Fruit fly (Drosophila melanogaster) whole organism, embryonic: Measurements from ENCODE around the gene CG44004.

Experiments
- Bgb ChIP-seq: fragments of 200-800 bp; sonication (Bioruptor generic); IDR thresholded peaks from 2 replicates; pipeline ENCODE4 v1.3.6; 2022; ENCODE audit warnings: missing biosample characterization, missing genetic modification characterization; ENCODE audit not compliant: partially characterized antibody
- CG10366 ChIP-seq: fragments of 200-800 bp; sonication (Bioruptor generic); IDR thresholded peaks from 2 replicates; pipeline ENCODE4 v1.3.6; 2022; ENCODE audit warnings: missing biosample characterization, missing genetic modification characterization
- CG10565 ChIP-seq: fragments of 200-800 bp; sonication (Bioruptor generic); optimal IDR thresholded peaks from 3 replicates; lab custom pipeline; 2016; ENCODE audit warnings: missing biosample characterization, mild to moderate bottlenecking, missing genetic modification characterization
- CG11504 ChIP-seq: fragments of 200-800 bp; sonication (Bioruptor generic); optimal IDR thresholded peaks from 3 replicates; lab custom pipeline; 2019; ENCODE audit warnings: missing biosample characterization, mild to moderate bottlenecking, missing genetic modification characterization, moderate library complexity
- CG15269 ChIP-seq: fragments of 200-800 bp; sonication (Bioruptor generic); optimal IDR thresholded peaks from 2 replicates; lab custom pipeline; 2018; ENCODE audit warnings: missing biosample characterization, mild to moderate bottlenecking, missing genetic modification characterization, moderate library complexity
- CG15601 ChIP-seq: fragments of 200-800 bp; sonication (Bioruptor generic); optimal IDR thresholded peaks from 3 replicates; lab custom pipeline; 2019; ENCODE audit warnings: missing biosample characterization, mild to moderate bottlenecking, missing genetic modification characterization, moderate library complexity
- CG17568 ChIP-seq: fragments of 200-800 bp; sonication (Bioruptor generic); optimal IDR thresholded peaks from 2 replicates; lab custom pipeline; 2018; ENCODE audit warnings: missing biosample characterization, mild to moderate bottlenecking, missing genetic modification characterization, moderate library complexity
- CG2889 ChIP-seq: fragments of 200-800 bp; sonication (Bioruptor generic); IDR thresholded peaks from 3 replicates; pipeline ENCODE4 v1.3.6; 2022; ENCODE audit warnings: missing biosample characterization, missing genetic modification characterization
- CG34376 ChIP-seq: fragments of 200-800 bp; sonication (Bioruptor generic); optimal IDR thresholded peaks from 2 replicates; lab custom pipeline; 2018; ENCODE audit warnings: missing biosample characterization, mild to moderate bottlenecking, missing genetic modification characterization
- CG6765 ChIP-seq: fragments of 200-800 bp; sonication (Bioruptor generic); optimal IDR thresholded peaks from 3 replicates; lab custom pipeline; 2017; ENCODE audit warnings: missing biosample characterization, mild to moderate bottlenecking, missing genetic modification characterization
- CG6791 ChIP-seq: fragments of 200-800 bp; sonication (Bioruptor generic); IDR thresholded peaks from 3 replicates; pipeline ENCODE4 v1.3.6; 2022; ENCODE audit warnings: missing biosample characterization, missing genetic modification characterization; ENCODE audit not compliant: partially characterized antibody
- CG7372 ChIP-seq: fragments of 200-800 bp; sonication (Bioruptor generic); IDR thresholded peaks from 2 replicates; pipeline ENCODE4 v1.3.6; 2022; ENCODE audit warnings: missing biosample characterization, missing genetic modification characterization
- CG7963 ChIP-seq: fragments of 200-800 bp; sonication (Bioruptor generic); IDR thresholded peaks from 3 replicates; pipeline ENCODE4 v1.3.6; 2022; ENCODE audit warnings: missing biosample characterization, missing genetic modification characterization; ENCODE audit not compliant: partially characterized antibody
- CG8089 ChIP-seq: fragments of 200-800 bp; sonication (Bioruptor generic); optimal IDR thresholded peaks from 3 replicates; lab custom pipeline; 2016; ENCODE audit warnings: missing biosample characterization, missing genetic modification characterization
- CHES-1-like ChIP-seq: fragments of 200-800 bp; sonication (Bioruptor generic); optimal IDR thresholded peaks from 2 replicates; lab custom pipeline; 2016; ENCODE audit warnings: missing biosample characterization, missing genetic modification characterization
- CrebB ChIP-seq: fragments of 200-800 bp; sonication (Bioruptor generic); optimal IDR thresholded peaks from 3 replicates; lab custom pipeline; 2018; ENCODE audit warnings: missing biosample characterization, mild to moderate bottlenecking, missing genetic modification characterization
- D19A ChIP-seq: fragments of 200-800 bp; optimal IDR thresholded peaks from 3 replicates; lab custom pipeline; 2019; ENCODE audit warnings: missing biosample characterization, mild to moderate bottlenecking, missing genetic modification characterization, moderate library complexity
- Dad ChIP-seq: fragments of 200-800 bp; sonication (Bioruptor generic); optimal IDR thresholded peaks from 3 replicates; lab custom pipeline; 2016; ENCODE audit warnings: missing biosample characterization, missing genetic modification characterization
- Dll ChIP-seq: fragments of 200-800 bp; sonication (Bioruptor generic); IDR thresholded peaks from 4 replicates; pipeline ENCODE4 v1.3.6; 2022; ENCODE audit warnings: missing biosample characterization, missing genetic modification characterization; ENCODE audit not compliant: partially characterized antibody
- Dp ChIP-seq: fragments of 200-800 bp; sonication (Bioruptor generic); optimal IDR thresholded peaks from 2 replicates; lab custom pipeline; 2018; ENCODE audit warnings: missing biosample characterization, mild to moderate bottlenecking, missing genetic modification characterization, moderate library complexity
- E2f2 ChIP-seq: fragments of 200-800 bp; sonication (Bioruptor generic); IDR thresholded peaks from 2 replicates; pipeline ENCODE4 v1.3.6; 2022; ENCODE audit warnings: missing biosample characterization, missing genetic modification characterization
- Meics ChIP-seq: fragments of 200-800 bp; sonication (Bioruptor generic); optimal IDR thresholded peaks from 2 replicates; lab custom pipeline; 2017; ENCODE audit warnings: missing biosample characterization, mild to moderate bottlenecking, missing genetic modification characterization
- NFAT ChIP-seq: fragments of 200-800 bp; sonication (Bioruptor generic); IDR thresholded peaks from 2 replicates; pipeline ENCODE4 v1.3.6; 2022; ENCODE audit warnings: missing biosample characterization, missing genetic modification characterization
- Optix ChIP-seq: fragments of 200-800 bp; sonication (Bioruptor generic); IDR thresholded peaks from 3 replicates; pipeline ENCODE4 v1.3.6; 2022; ENCODE audit warnings: missing biosample characterization, missing genetic modification characterization
- Pdp1 ChIP-seq, 2 experiments: fragments of 200-800 bp; sonication (Bioruptor generic); optimal IDR thresholded peaks; 3 replicates each; lab custom pipeline; 2016; ENCODE audit warnings: missing biosample characterization in 2 of 2, missing genetic modification characterization in 2 of 2, mild to moderate bottlenecking in 1 of 2, moderate library complexity in 1 of 2
- Scr ChIP-seq: fragments of 200-800 bp; sonication (Bioruptor generic); IDR thresholded peaks from 2 replicates; pipeline ENCODE4 v1.3.6; 2022; ENCODE audit warnings: missing biosample characterization, missing genetic modification characterization; ENCODE audit not compliant: partially characterized antibody
- Sry-δ ChIP-seq: fragments of 200-800 bp; sonication (Bioruptor generic); optimal IDR thresholded peaks from 2 replicates; lab custom pipeline; 2016; ENCODE audit warnings: missing biosample characterization, missing genetic modification characterization
- Xrp1 ChIP-seq: fragments of 200-800 bp; sonication (Bioruptor generic); IDR thresholded peaks from 2 replicates; pipeline ENCODE4 v1.3.6; 2022; ENCODE audit warnings: missing biosample characterization, missing genetic modification characterization
- ap ChIP-seq: fragments of 200-800 bp; sonication (Bioruptor generic); IDR thresholded peaks from 2 replicates; pipeline ENCODE4 v1.3.6; 2022; ENCODE audit warnings: missing biosample characterization, missing genetic modification characterization
- ato ChIP-seq: fragments of 200-800 bp; sonication (Bioruptor generic); IDR thresholded peaks from 2 replicates; pipeline ENCODE4 v1.3.6; 2022; ENCODE audit warnings: missing biosample characterization, missing genetic modification characterization; ENCODE audit not compliant: partially characterized antibody
- chn ChIP-seq: fragments of 200-800 bp; sonication (Bioruptor generic); optimal IDR thresholded peaks from 2 replicates; lab custom pipeline; 2016; ENCODE audit warnings: missing biosample characterization, missing genetic modification characterization
- crp ChIP-seq, 2 experiments: fragments of 200-800 bp; sonication (Bioruptor generic); optimal IDR thresholded peaks; 2 replicates in 1 of 2; 3 replicates in 1 of 2; lab custom pipeline; 2017; ENCODE audit warnings: missing biosample characterization in 2 of 2, missing genetic modification characterization in 2 of 2, mild to moderate bottlenecking in 1 of 2, moderate library complexity in 1 of 2
- dpn ChIP-seq, 2 experiments: fragments of 200-800 bp; sonication (Bioruptor generic); optimal IDR thresholded peaks; 3 replicates each; lab custom pipeline; 2016; ENCODE audit warnings: missing biosample characterization in 2 of 2, missing genetic modification characterization in 2 of 2
- gsb-n ChIP-seq: fragments of 200-800 bp; sonication (Bioruptor generic); optimal IDR thresholded peaks from 3 replicates; lab custom pipeline; 2018; ENCODE audit warnings: missing biosample characterization, mild to moderate bottlenecking, missing genetic modification characterization
- hbn ChIP-seq: fragments of 200-800 bp; sonication (Bioruptor generic); IDR thresholded peaks from 2 replicates; pipeline ENCODE4 v1.3.6; 2022; ENCODE audit warnings: missing biosample characterization, missing genetic modification characterization; ENCODE audit not compliant: partially characterized antibody
- mld ChIP-seq: fragments of 200-800 bp; sonication (Bioruptor generic); IDR thresholded peaks from 3 replicates; pipeline ENCODE4 v1.3.6; 2022; ENCODE audit warnings: missing biosample characterization, missing genetic modification characterization; ENCODE audit not compliant: partially characterized antibody
- nerfin-2 ChIP-seq: fragments of 200-800 bp; sonication (Bioruptor generic); IDR thresholded peaks from 2 replicates; pipeline ENCODE4 v1.3.6; 2022; ENCODE audit warnings: missing biosample characterization, missing genetic modification characterization; ENCODE audit not compliant: partially characterized antibody
- odd ChIP-seq: fragments of 200-800 bp; sonication (Bioruptor generic); optimal IDR thresholded peaks from 2 replicates; lab custom pipeline; 2017; ENCODE audit warnings: missing biosample characterization, mild to moderate bottlenecking, missing genetic modification characterization
- ro ChIP-seq: fragments of 200-800 bp; sonication (Bioruptor generic); IDR thresholded peaks from 2 replicates; pipeline ENCODE4 v1.3.6; 2022; ENCODE audit warnings: missing biosample characterization, missing genetic modification characterization
- sna ChIP-seq: fragments of 200-800 bp; sonication (Bioruptor generic); IDR thresholded peaks from 2 replicates; pipeline ENCODE4 v1.3.6; 2022; ENCODE audit warnings: missing biosample characterization, missing genetic modification characterization; ENCODE audit not compliant: partially characterized antibody
- stwl ChIP-seq: fragments of 200-800 bp; sonication (Bioruptor generic); optimal IDR thresholded peaks from 3 replicates; lab custom pipeline; 2018; ENCODE audit warnings: missing biosample characterization, mild to moderate bottlenecking, missing genetic modification characterization, moderate library complexity
- tll ChIP-seq, 2 experiments: fragments of 200-800 bp in 1 of 2; fragments of >200 bp in 1 of 2; sonication (Bioruptor generic) in 1 of 2; optimal IDR thresholded peaks; 2 replicates each; lab custom pipeline; 2017 to 2019; ENCODE audit warnings: missing biosample characterization in 2 of 2, missing genetic modification characterization in 2 of 2, mild to moderate bottlenecking in 1 of 2, moderate library complexity in 1 of 2
- trem ChIP-seq: fragments of 200-800 bp; optimal IDR thresholded peaks from 3 replicates; lab custom pipeline; 2019; ENCODE audit warnings: missing biosample characterization, mild to moderate bottlenecking, missing genetic modification characterization, moderate library complexity
- unc-4 ChIP-seq: fragments of 200-800 bp; sonication (Bioruptor generic); IDR thresholded peaks from 2 replicates; pipeline ENCODE4 v1.3.6; 2022; ENCODE audit warnings: missing biosample characterization, missing genetic modification characterization; ENCODE audit not compliant: partially characterized antibody
- usp ChIP-seq: fragments of >200 bp; optimal IDR thresholded peaks from 2 replicates; lab custom pipeline; 2017; ENCODE audit warnings: missing biosample characterization, missing genetic modification characterization

The CG44004 gene

DNA sequence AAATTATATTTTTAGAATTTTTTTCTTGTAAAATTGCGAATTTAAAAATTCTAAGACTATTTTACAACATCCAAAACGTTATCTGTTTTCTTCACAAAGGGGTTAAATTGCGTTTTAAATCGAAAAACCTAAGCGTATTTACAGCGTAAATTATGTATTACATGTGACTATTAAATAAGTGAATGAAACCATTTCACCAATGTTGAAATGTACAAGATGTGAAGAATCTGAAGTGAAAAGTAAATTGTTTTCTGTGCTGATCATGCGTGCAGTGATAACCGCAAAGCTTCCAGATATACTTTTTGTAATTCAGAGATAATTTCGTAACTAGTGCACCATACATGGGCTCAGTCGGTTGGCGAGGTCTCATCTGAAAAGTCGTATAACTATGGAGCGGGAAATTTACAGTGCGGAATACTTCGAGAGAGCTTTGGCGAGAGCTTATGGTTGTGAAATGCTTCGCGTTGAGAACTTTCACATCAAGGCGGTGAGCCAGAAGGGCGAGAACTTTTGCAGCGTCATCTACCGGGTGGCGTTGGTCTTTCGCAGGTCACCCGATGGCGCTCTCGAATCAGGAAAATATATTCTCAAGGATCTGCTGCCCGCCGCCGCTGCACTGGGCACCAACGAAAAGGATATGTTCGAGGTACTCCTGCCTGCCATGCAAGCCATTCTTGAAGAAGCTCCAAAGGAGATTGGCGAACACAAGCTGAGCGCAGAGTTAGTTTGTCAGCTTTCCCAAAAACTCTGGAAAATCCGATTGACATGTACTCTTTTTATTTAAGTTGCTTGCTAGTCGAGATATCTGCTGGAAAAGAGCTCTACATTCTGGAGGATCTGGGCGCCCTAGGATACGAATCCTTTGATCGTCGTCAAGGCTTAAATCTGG lies 40.6 kb upstream of the CG44004 start (continued):
- TF ChIP-seq CG8089: peak; percentile 26
- no peak for TF ChIP-seq CHES-1-like (GFP tag; lab: Kevin White, UChicago)
- peak; percentile 8 for TF ChIP-seq Dp (GFP tag; lab: Kevin White, UChicago)
- TF ChIP-seq stwl (tag; lab: Kevin White, UChicago): no peak
- TF ChIP-seq tll (GFP tag; optimal IDR thresholded peaks at IDR 0.05; lab: Kevin White, UChicago): no peak
- no peak for TF ChIP-seq CrebB (tag; lab: Kevin White, UChicago)
- no peak for TF ChIP-seq ro (GFP tag; lab: Robert Waterston, UW)
- TF ChIP-seq CG2889 (GFP tag; lab: Robert Waterston, UW): no peak
- TF ChIP-seq Xrp1: peak; percentile 34; the same call in 1 of the 2 replicates
- no peak; the same call in 2 of the 3 replicates for TF ChIP-seq Optix (GFP tag; lab: Robert Waterston, UW)
- TF ChIP-seq crp (GFP tag; optimal IDR thresholded peaks at IDR 0.05; lab: Kevin White, UChicago): no peak
- peak; percentile 66 for TF ChIP-seq Meics (GFP tag; lab: Kevin White, UChicago)
- peak; percentile 37; the same call in 1 of the 2 replicates for TF ChIP-seq NFAT (GFP tag; lab: Robert Waterston, UW)
- peak; percentile 24 to 84 for TF ChIP-seq Pdp1 (GFP tag; optimal IDR thresholded peaks at IDR 0.05; lab: Kevin White, UChicago)

DNA sequence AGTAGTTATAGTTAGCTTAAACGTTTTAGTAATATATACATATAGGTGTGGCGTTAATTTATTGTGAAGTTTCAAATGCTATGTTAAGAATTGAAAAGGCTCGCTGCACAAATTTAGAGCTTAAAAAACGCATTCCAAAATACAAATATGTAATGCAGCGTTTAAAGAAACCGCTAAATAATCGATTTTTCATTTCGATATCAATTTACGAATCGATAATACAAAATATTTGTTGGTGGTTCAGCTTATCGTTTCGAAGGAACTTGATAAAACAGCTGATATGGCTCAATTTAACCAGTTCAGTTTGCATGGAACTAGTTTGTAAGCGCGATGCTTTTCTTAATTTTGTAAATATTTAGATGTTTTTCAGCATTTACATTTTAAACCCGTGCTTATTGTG lies 39.0 kb upstream of the CG44004 start, which contains the start of the genes CG32195 and CG7341:
Gene CG32195, plus strand, starts transcription at position 291 of the 400 bp plus-strand sequence.
Gene CG7341, plus strand, starts transcription at position 291 of the 400 bp plus-strand sequence.
- TF ChIP-seq stwl (tag; lab: Kevin White, UChicago): peak; percentile 83
- TF ChIP-seq CG17568: peak; percentile 26
- peak; percentile 83 for TF ChIP-seq Dll (GFP tag; lab: Robert Waterston, UW)
- no peak for TF ChIP-seq usp (GFP tag; lab: Kevin White, UChicago)
- no peak for TF ChIP-seq CG6765 (GFP tag; lab: Kevin White, UChicago)
- TF ChIP-seq CG11504: no peak
- no peak for TF ChIP-seq Pdp1 (GFP tag; optimal IDR thresholded peaks at IDR 0.05; lab: Kevin White, UChicago)
- TF ChIP-seq Dad (GFP tag; lab: Kevin White, UChicago): no peak
- no peak for TF ChIP-seq mld
- TF ChIP-seq Sry-δ (GFP tag; lab: Kevin White, UChicago): peak; percentile 37
- TF ChIP-seq odd (GFP tag; lab: Kevin White, UChicago): no peak
- no peak for TF ChIP-seq gsb-n (tag; lab: Kevin White, UChicago)
- TF ChIP-seq dpn (GFP tag; optimal IDR thresholded peaks at IDR 0.05; lab: Kevin White, UChicago): no peak
- TF ChIP-seq CG10565 (GFP tag; lab: Kevin White, UChicago): no peak
- TF ChIP-seq CG15601 (tag; lab: Kevin White, UChicago): peak; percentile 21
- no peak for TF ChIP-seq ap (GFP tag; lab: Robert Waterston, UW)
- TF ChIP-seq Bgb: peak; percentile 82
- TF ChIP-seq chn (GFP tag; lab: Kevin White, UChicago): no peak
- TF ChIP-seq CG34376 (GFP tag; lab: Kevin White, UChicago): peak; percentile 6
- TF ChIP-seq hbn: peak; percentile 72
- TF ChIP-seq sna (GFP tag; lab: Robert Waterston, UW): peak; percentile 83
- TF ChIP-seq ato: peak; percentile 88
- no peak for TF ChIP-seq CG7372 (GFP tag; lab: Robert Waterston, UW)
- peak; percentile 25 for TF ChIP-seq trem (tag; lab: Kevin White, UChicago)
- peak; percentile 69 for TF ChIP-seq Scr (GFP tag; lab: Robert Waterston, UW)
- TF ChIP-seq nerfin-2 (GFP tag; lab: Robert Waterston, UW): peak; percentile 90
- TF ChIP-seq CG7963 (GFP tag; lab: Robert Waterston, UW): peak; percentile 80
- TF ChIP-seq CG15269 (tag; lab: Kevin White, UChicago): no peak
- TF ChIP-seq E2f2 (GFP tag; lab: Robert Waterston, UW): peak; percentile 95
- TF ChIP-seq CG10366 (GFP tag; lab: Robert Waterston, UW): no peak
- TF ChIP-seq unc-4 (GFP tag; lab: Robert Waterston, UW): peak; percentile 72
- TF ChIP-seq D19A (tag; lab: Kevin White, UChicago): peak; percentile 84
- TF ChIP-seq CG6791 (GFP tag; lab: Robert Waterston, UW): peak; percentile 85
- TF ChIP-seq crp (GFP tag; optimal IDR thresholded peaks at IDR 0.05; lab: Kevin White, UChicago): peak; percentile 71 to 91
